Fruit fly (Drosophila melanogaster) Kc167 (cell line): ENCODE data around the gene nAChRalpha3.

Experiments
- Myc ChIP-seq: fragments of >200 bp; optimal IDR thresholded peaks from 2 replicates; lab custom pipeline; 2017; ENCODE audit warnings: missing external identifiers
- Sin3A ChIP-seq: fragments of >200 bp; optimal IDR thresholded peaks from 2 replicates; lab custom pipeline; 2018; ENCODE audit warnings: missing external identifiers
- h ChIP-seq: fragments of >200 bp; optimal IDR thresholded peaks from 3 replicates; lab custom pipeline; 2018; ENCODE audit warnings: missing external identifiers
- insv ChIP-seq: fragments of >200 bp; optimal IDR thresholded peaks from 3 replicates; lab custom pipeline; 2018; ENCODE audit warnings: missing external identifiers
- psq ChIP-seq: fragments of >200 bp; optimal IDR thresholded peaks from 2 replicates; lab custom pipeline; 2017; ENCODE audit warnings: missing external identifiers
- ttk ChIP-seq: sonication (Bioruptor generic); optimal IDR thresholded peaks from 2 replicates; lab custom pipeline; 2017; ENCODE audit warnings: missing external identifiers

Gene nAChRalpha3

DNA sequence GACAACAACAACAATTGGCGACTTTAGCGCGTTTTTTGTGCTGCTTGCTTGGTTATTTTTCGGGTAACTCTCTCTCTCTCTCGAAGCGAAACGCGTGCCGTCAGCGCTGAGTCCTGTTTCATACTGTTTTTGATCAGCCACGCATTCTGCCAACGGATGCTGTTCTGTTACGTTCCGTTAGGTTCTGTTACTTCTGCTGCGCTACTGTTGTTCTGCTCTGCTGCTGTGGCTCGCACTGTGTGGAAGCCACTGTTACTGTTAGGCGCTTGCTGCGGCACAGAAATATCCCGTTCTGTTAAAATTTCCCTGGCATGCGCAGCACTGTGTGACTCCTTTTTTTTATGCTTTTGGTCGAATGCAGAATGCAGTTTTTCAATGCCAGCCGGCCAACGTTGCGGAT, at the start of gene nAChRalpha3:
Gene nAChRalpha3, minus strand, starts transcription at position 101 of the 400 bp plus-strand sequence.
- TF ChIP-seq h (lab: Kevin White, UChicago) (no peak), insv (no peak), psq (lab: Kevin White, UChicago) (no peak), Sin3A (lab: Kevin White, UChicago) (no peak), Myc (lab: Kevin White, UChicago) (no peak), ttk (lab: Kevin White, UChicago) (no peak)

DNA sequence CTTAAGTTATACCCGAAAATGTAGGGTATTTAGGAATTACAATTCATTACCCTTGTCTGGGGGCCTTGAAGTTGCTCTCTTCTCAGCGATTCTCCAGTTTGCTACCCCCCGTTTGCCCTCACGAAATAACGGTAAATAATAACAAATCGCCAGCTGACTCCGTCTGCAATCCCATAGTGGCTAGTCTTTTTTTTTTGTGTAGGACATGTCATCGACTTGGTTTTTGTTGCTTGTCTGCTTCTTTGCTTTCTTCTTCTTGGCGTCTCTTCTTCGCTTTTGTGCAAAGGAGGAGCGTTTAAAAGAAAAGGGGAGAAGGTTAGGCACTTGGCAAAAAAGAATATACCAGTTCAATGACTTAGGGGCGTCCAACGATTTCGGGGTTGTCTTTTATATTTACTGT, 49.2 kb upstream of the nAChRalpha3 start:
- no peak for TF ChIP-seq Myc (lab: Kevin White, UChicago)
- TF ChIP-seq ttk (lab: Kevin White, UChicago): no peak
- TF ChIP-seq psq (lab: Kevin White, UChicago): no peak
- no peak for TF ChIP-seq insv
- TF ChIP-seq h (lab: Kevin White, UChicago): no peak
- TF ChIP-seq Sin3A (lab: Kevin White, UChicago): no peak

DNA sequence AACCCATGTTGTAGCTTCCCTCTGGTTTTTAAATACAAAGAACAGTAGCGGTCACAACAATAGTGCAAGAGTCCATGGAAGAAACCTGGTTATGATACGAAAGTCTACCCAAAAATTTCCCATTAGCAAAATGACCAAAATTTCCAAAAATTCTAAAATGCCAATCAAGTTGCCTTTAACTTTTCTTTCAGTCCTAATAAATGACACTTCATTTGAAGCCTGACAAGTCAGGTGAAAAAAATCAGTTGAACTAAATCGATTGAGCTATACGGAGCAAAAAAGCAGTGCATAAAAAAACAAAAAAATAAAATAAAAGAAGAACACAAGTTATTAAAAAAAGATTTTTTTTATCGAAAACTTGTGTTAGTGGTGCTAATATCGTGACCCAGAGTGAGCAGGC, 48.6 kb upstream of the nAChRalpha3 start:
- TF ChIP-seq h (lab: Kevin White, UChicago): no peak
- TF ChIP-seq insv: no peak
- no peak for TF ChIP-seq Sin3A (lab: Kevin White, UChicago)
- TF ChIP-seq Myc (lab: Kevin White, UChicago): no peak
- no peak for TF ChIP-seq ttk (lab: Kevin White, UChicago)
- TF ChIP-seq psq (lab: Kevin White, UChicago): no peak

DNA sequence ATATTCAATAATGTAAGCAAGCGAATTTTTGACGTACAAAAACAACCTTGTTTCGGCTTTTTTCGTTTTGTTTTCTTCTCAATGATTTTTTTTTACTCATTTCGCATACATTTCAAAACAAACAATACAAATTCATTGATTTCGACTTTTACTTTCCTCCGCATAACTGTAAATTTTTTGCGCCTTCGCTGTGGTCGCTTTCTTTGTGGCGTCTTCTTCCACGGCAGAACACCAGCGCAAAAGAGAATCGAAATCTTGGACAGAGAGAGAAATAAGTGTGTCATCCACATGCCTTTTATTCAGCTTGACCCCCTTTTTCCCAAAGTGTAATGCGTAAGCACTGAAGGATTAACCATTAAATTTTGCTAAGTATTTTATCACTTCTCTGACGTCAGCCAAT, 47.4 kb upstream of the nAChRalpha3 start:
- TF ChIP-seq h (lab: Kevin White, UChicago) (no peak), Myc (lab: Kevin White, UChicago) (no peak), insv (no peak), psq (lab: Kevin White, UChicago) (no peak)

DNA sequence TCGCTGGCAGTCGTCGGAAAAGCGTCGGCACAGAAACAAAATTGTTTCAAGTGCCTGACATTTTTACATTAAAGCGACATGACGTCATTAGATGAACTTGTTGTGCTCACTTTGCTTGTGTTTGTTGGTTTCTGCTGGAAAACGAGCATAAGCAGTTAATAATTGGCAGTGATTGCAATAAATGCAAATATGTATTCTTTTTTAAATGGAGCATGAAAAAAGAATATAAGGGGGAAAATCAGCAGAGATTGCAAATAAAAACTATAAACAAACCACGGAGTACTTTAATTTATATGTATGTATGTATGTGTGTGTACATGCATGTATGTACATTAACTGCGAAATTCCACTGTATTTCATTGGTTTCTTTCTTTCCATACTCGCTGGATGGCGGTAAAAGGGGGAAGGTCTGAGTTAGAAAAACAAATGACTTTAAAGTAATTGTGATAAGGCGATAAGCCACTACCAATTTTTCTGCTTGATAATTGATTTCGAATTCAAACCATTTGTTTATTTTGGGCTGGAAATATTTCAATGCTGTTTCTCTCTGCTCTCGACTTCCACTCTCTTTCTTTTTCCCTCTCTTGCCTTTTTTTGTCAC, 46.6 kb upstream of the nAChRalpha3 start:
- TF ChIP-seq Sin3A (lab: Kevin White, UChicago): no peak
- no peak for TF ChIP-seq insv
- TF ChIP-seq Myc (lab: Kevin White, UChicago): no peak
- TF ChIP-seq ttk (lab: Kevin White, UChicago): no peak
- no peak for TF ChIP-seq psq (lab: Kevin White, UChicago)
- TF ChIP-seq h (lab: Kevin White, UChicago): no peak

DNA sequence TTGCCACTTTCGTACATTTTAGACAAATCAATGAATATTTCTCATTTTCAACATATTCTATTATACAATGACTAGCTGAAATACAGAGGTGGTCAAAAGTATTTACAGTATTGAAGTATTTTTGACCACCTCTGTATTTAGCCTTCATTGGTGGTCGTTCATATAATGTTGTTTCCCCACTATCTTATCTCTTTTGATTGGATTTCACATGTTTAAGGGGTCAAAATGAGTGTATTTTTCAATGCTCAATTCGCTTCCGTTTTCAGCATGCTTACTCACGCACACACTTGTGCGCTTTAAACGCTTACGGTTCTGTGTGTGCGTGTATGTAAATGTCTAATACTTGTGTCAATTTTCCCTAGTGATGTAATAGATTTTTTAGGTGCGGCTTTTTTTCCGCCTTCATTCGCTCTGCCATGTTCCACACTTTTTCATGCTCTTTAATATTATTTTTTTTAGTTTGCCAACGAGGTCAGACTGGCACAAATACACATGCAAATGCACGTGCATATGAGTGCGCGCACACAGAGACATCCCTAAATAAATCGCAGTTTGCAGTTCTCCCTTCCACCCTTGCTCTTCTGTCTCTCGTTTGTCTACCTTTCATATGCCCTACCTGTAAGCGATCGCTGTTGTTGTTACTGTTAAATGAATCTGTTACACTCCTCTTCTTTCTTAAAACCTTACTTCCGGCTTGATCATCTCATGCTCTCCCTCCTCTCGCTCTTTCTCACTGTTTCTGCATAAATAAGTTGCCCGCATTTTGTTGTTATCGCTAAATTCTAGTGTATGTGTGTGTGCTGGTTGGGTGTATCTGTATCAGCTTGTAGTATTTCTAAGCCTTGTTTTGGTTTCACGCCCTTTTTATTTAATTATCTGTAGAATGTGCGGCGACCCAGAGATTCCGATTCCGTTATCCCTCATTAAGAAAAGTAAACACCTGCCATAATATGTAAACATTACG, 45.5 kb upstream of the nAChRalpha3 start:
- no peak for TF ChIP-seq ttk (lab: Kevin White, UChicago)
- TF ChIP-seq h (lab: Kevin White, UChicago): no peak

DNA sequence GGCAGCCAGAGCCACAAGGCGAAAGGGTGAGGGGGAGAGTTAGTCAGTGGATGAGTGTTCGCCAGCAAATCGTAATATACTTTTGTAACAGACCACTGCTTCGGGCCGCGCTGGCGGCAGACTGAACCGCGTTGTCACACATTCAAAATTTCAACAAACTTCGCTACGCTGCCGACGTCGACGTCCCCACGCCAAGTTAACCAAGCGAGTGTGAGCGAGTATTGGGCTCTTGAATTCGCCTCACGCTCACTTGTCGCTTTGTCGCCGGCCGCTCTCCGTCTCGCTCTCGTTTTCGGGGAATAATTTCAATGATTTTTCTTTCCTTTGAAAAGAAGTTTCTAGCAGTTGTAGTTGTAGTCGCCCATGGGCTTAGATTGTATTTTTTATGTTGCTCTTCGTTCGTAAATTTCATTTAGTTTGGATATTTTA, 44.6 kb upstream of the nAChRalpha3 start, which contains the start of gene lawc:
Gene lawc, minus strand, starts transcription at position 127 of the 429 bp plus-strand sequence.
- no peak for TF ChIP-seq Myc (lab: Kevin White, UChicago)
- TF ChIP-seq ttk (lab: Kevin White, UChicago): no peak
- no peak for TF ChIP-seq insv
- no peak for TF ChIP-seq Sin3A (lab: Kevin White, UChicago)
- no peak for TF ChIP-seq h (lab: Kevin White, UChicago)
- TF ChIP-seq psq (lab: Kevin White, UChicago): no peak

DNA sequence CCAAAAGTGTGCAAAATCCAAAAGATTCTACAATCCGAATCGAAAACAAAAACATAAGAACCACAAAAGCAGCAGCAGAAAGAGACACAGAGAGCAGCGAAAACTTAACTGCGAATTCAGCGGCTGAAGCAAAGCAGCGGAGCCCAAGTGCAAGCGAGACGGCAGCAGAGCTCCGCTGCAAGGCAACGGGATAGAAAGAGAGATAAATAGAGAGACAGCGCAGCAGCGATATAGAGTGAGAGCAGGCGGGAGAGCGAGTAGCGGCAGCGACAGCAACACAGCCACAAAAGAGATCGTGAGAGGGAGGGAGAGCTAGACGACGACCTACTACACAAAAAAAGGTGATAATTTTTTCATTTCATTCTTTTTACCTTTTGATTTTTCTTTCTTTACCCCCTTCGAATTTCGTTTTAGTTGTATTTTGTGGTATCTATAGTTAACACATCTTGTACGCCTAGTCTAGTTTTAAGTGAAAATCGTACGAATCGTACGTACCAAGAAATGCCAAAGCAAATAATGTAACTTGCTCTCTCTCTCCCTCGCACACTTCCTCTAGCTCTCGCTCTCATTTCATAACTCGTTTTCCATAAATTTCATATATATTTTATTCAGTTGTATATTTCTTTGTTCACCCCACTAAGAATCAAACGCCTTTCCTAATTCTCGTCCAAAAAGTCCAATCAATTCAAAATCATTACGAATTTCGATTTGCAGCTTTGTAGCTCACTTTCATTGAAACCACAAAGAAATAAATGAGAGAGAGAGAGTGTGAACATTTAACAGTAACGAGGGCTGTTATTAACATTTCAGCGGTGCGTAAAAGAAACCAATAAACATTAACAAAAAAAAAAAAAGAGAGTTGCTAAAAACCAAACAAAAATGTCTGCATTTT, 43.6 kb upstream of the nAChRalpha3 start:
- TF ChIP-seq insv: no peak
- TF ChIP-seq Sin3A (lab: Kevin White, UChicago): no peak
- TF ChIP-seq h (lab: Kevin White, UChicago): no peak
- no peak for TF ChIP-seq ttk (lab: Kevin White, UChicago)
- no peak for TF ChIP-seq psq (lab: Kevin White, UChicago)
- no peak for TF ChIP-seq Myc (lab: Kevin White, UChicago)

DNA sequence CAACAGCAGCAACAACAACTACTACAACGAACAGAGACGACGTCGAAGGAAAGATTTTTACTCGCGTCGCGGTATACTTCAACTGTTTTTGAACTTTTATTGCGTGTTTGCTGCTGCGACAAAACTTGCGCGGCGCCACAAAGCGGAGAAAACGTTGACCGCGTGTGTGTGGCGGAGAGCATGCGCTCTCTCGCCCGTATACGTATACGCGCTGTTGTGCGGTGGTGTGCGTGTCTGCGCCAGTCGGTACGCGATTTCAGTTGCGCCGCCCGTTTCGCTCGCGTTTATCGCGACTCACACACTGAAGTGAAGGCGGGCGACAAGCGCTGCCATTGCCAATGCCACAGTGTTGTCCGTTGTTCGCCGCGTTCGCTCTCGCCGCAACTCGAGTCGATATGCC, 42.8 kb upstream of the nAChRalpha3 start:
- no peak for TF ChIP-seq h (lab: Kevin White, UChicago)

DNA sequence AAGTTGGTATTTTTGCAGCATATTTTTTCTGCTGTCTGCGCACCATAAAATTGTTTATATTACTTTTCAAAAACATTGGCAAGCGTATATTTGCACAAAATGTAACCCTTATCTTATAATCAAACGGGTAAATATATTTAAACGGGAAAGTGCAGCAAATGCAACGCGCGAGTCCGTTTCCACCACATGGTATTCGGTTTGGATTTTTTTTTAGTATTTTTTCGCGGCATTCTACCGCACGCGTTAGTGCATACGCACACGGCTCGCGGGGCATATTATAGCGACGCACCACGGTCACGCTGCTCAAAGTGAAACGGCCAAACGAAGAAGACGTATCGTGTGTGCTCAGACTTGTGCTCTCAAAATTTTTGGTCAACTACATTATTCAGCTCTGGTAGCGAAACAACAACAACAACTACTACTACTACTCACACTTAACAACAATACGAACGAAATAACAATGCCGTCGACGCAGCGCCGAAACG, 42.0 kb upstream of the nAChRalpha3 start, which contains the start of gene Trf2:
Gene Trf2, plus strand, starts transcription at position 302 of the 485 bp plus-strand sequence.
- no peak for TF ChIP-seq insv
- no peak for TF ChIP-seq h (lab: Kevin White, UChicago)
- no peak for TF ChIP-seq Sin3A (lab: Kevin White, UChicago)
- no peak for TF ChIP-seq ttk (lab: Kevin White, UChicago)
- no peak for TF ChIP-seq psq (lab: Kevin White, UChicago)
- no peak for TF ChIP-seq Myc (lab: Kevin White, UChicago)
